Worm (Caenorhabditis elegans): ENCODE measurements around the gene drap-1.
A peak's percentile ranks its signal among the peaks of the same experiment; 100 is the strongest.

DNA sequence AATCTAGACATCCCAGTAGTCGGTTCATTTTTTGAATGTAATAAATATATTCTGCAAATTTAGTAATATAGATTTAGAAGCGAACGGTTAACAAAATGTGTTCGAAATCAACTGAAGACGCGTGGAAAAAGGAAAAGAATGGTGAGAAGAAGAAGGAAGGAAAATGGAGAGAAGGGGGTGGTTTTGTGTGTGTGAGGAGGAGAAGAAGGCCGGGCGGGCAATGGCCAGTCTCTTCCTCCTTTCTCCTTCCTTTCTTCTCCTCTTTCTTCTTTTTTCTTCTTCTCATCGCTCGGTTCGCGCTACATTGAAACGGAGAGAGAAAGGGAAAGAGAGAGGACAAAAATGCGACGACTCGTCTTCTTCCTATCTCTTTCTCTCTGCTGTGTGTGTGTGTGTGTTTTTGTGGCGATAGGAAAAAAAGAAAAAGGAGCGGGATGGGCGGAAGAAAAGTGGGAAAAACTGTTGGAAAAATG is 37.8 kb upstream of the drap-1 start, which contains the start of gene ztf-9:
- TF ChIP-seq flt-1 (GFP tag; IDR thresholded peaks at IDR 0.05) = peak; percentile 50; the same call in 1 of the 2 replicates
- no peak for TF ChIP-seq cog-1 (tag; optimal IDR thresholded peaks at IDR 0.05)
- TF ChIP-seq T22C8.4 (GFP tag; IDR thresholded peaks at IDR 0.05) = no peak
- 0 out of 2 replicates have a peak, but pooled peaks have one; percentile 30 for TF ChIP-seq ztf-29 (GFP tag; IDR thresholded peaks at IDR 0.05)
- TF ChIP-seq med-1 (GFP tag; optimal IDR thresholded peaks at IDR 0.05; ENCODE audit: insufficient read depth) = no peak
- no peak for TF ChIP-seq ref-1 (GFP tag; conservative IDR thresholded peaks at IDR 0.05)
- no peak for TF ChIP-seq klf-2 (GFP tag; conservative IDR thresholded peaks at IDR 0.05)
- TF ChIP-seq tab-1 (GFP tag; IDR thresholded peaks at IDR 0.05) = no peak
- 0 out of 2 replicates have a peak, but pooled peaks have one; percentile 43 for TF ChIP-seq ztf-23 (GFP tag; IDR thresholded peaks at IDR 0.05)

Measured in whole organism, midembryonic.